Worm (Caenorhabditis elegans): Measurements from ENCODE around the gene Y38F2AL.12.

Y38F2AL.12 gene

DNA sequence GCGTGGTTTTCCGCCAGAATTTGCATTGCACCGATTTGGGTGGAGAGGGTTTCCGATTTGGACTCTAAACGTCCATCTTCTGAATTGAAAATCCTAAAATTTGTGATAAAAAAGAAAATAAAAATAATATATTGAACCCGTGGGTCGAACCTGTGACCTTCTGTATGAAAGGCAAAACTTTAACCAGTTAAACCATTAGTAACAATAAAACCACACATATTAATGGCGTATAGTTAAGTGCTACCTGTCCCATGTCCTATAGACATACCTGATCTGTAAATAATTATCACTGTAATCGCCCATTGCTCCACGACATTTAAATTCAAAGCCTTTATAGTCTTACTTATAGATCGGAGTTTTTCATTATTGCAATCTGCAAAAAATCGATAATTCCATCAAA, 10.9 kb downstream of the Y38F2AL.12 start (continued):
- peak; percentile 58 for TF ChIP-seq rpc-1 (optimal IDR thresholded peaks at IDR 0.05)
- TF ChIP-seq rpc-1 (tag; optimal IDR thresholded peaks at IDR 0.05) = peak; percentile 78
- no peak for TF ChIP-seq let-526 (GFP tag; IDR thresholded peaks at IDR 0.05)
- peak; percentile 62; the same call in 1 of the 2 replicates for TF ChIP-seq lin-26 (GFP tag; IDR thresholded peaks at IDR 0.05)
- TF ChIP-seq F52B5.7 (tag; optimal IDR thresholded peaks at IDR 0.05) = no peak
- no peak for TF ChIP-seq F57C9.4 (tag; optimal IDR thresholded peaks at IDR 0.05)
- no peak for TF ChIP-seq snpc-1.1 (tag; optimal IDR thresholded peaks at IDR 0.05; ENCODE audit: insufficient read depth)
- no peak for TF ChIP-seq lin-40 (tag; optimal IDR thresholded peaks at IDR 0.05)
- no peak for TF ChIP-seq madf-10 (tag; optimal IDR thresholded peaks at IDR 0.05)
- TF ChIP-seq zfh-2 (GFP tag; conservative IDR thresholded peaks at IDR 0.05) = no peak
- TF ChIP-seq rcor-1 (GFP tag; IDR thresholded peaks at IDR 0.05) = no peak
- TF ChIP-seq ama-1 (optimal IDR thresholded peaks at IDR 0.05) = no peak
- TF ChIP-seq ama-1 (GFP tag; optimal IDR thresholded peaks at IDR 0.05) = no peak
- no peak for TF ChIP-seq F23B12.7 (tag; optimal IDR thresholded peaks at IDR 0.05; ENCODE audit: insufficient read depth)
- no peak for TF ChIP-seq lsl-1 (GFP tag; optimal IDR thresholded peaks at IDR 0.05)
- TF ChIP-seq die-1 (tag; optimal IDR thresholded peaks at IDR 0.05) = peak; percentile 31
- no peak for TF ChIP-seq Y53G8AR.9 (GFP tag; conservative IDR thresholded peaks at IDR 0.05)
- TF ChIP-seq T07F8.4 (tag; optimal IDR thresholded peaks at IDR 0.05) = no peak
- TF ChIP-seq madf-6 (GFP tag; IDR thresholded peaks at IDR 0.05) = no peak
- TF ChIP-seq aptf-2 (GFP tag; conservative IDR thresholded peaks at IDR 0.05) = no peak
- TF ChIP-seq B0261.1 (tag; optimal IDR thresholded peaks at IDR 0.05) = peak; percentile 67
- TF ChIP-seq C17E4.6 (GFP tag; IDR thresholded peaks at IDR 0.05) = no peak
- no peak for TF ChIP-seq nhr-80 (tag; optimal IDR thresholded peaks at IDR 0.05)
- no peak for TF ChIP-seq hmg-20 (GFP tag; IDR thresholded peaks at IDR 0.05)
- no peak for TF ChIP-seq ztf-3 (GFP tag; optimal IDR thresholded peaks at IDR 0.05)
- no peak for TF ChIP-seq sptf-2 (GFP tag; optimal IDR thresholded peaks at IDR 0.05)
- no peak for TF ChIP-seq zim-3 (tag; optimal IDR thresholded peaks at IDR 0.05)
- TF ChIP-seq Y67H2A.10 (GFP tag; conservative IDR thresholded peaks at IDR 0.05) = no peak
- TF ChIP-seq him-1 (tag; optimal IDR thresholded peaks at IDR 0.05) = peak; percentile 32
- no peak for TF ChIP-seq ceh-27 (GFP tag; optimal IDR thresholded peaks at IDR 0.05)
- TF ChIP-seq snpc-1.3 (tag; optimal IDR thresholded peaks at IDR 0.05; ENCODE audit: insufficient read depth) = peak; percentile 22
- no peak for TF ChIP-seq atf-7 (tag; optimal IDR thresholded peaks at IDR 0.05)
- TF ChIP-seq snpc-3.4 (tag; optimal IDR thresholded peaks at IDR 0.05) = no peak
- no peak for TF ChIP-seq egl-18 (GFP tag; IDR thresholded peaks at IDR 0.05)
- TF ChIP-seq cebp-2 (GFP tag; IDR thresholded peaks at IDR 0.05) = no peak
- TF ChIP-seq ztf-28 (GFP tag; IDR thresholded peaks at IDR 0.05) = no peak
- TF ChIP-seq tbp1 (GFP tag; optimal IDR thresholded peaks at IDR 0.05) = peak; percentile 88
- no peak for TF ChIP-seq xnd-1 (tag; optimal IDR thresholded peaks at IDR 0.05)
- no peak for TF ChIP-seq lsy-27 (tag; optimal IDR thresholded peaks at IDR 0.05; ENCODE audit: borderline replicate concordance, insufficient read depth)

ce11 chrIV:2329540-2329939, 13.2 kb downstream of the Y38F2AL.12 start, which contains the start of gene nhr-236:
nhr-236 (minus strand) TSS chrIV:2329640.
- TF ChIP-seq B0336.3 (GFP tag; IDR thresholded peaks at IDR 0.05) = no peak
- no peak for TF ChIP-seq lsl-1 (GFP tag; optimal IDR thresholded peaks at IDR 0.05)
- no peak for TF ChIP-seq let-526 (GFP tag; IDR thresholded peaks at IDR 0.05)
- TF ChIP-seq aptf-3 (GFP tag; IDR thresholded peaks at IDR 0.05) = no peak
- no peak for TF ChIP-seq T26A5.8 (tag; optimal IDR thresholded peaks at IDR 0.05)
- no peak for TF ChIP-seq ekl-4 (GFP tag; IDR thresholded peaks at IDR 0.05)
- no peak for TF ChIP-seq dpff-1 (tag; optimal IDR thresholded peaks at IDR 0.05)
- no peak for TF ChIP-seq ceh-100 (GFP tag; IDR thresholded peaks at IDR 0.05)
- no peak for TF ChIP-seq madf-8 (GFP tag; conservative IDR thresholded peaks at IDR 0.05)
- no peak for TF ChIP-seq F52B5.7 (tag; optimal IDR thresholded peaks at IDR 0.05)
- TF ChIP-seq ceh-91 (GFP tag; IDR thresholded peaks at IDR 0.05) = no peak
- TF ChIP-seq efl-1 (GFP tag; optimal IDR thresholded peaks at IDR 0.05) = no peak
- no peak for TF ChIP-seq rec-8 (tag; optimal IDR thresholded peaks at IDR 0.05)
- TF ChIP-seq let-607 (tag; optimal IDR thresholded peaks at IDR 0.05) = no peak
- no peak for TF ChIP-seq B0261.1 (tag; optimal IDR thresholded peaks at IDR 0.05)
- TF ChIP-seq attf-3 (GFP tag; conservative IDR thresholded peaks at IDR 0.05) = no peak

Data from whole organism, young adult.